Worm (Caenorhabditis elegans): ENCODE data around the gene msp-33.

DNA sequence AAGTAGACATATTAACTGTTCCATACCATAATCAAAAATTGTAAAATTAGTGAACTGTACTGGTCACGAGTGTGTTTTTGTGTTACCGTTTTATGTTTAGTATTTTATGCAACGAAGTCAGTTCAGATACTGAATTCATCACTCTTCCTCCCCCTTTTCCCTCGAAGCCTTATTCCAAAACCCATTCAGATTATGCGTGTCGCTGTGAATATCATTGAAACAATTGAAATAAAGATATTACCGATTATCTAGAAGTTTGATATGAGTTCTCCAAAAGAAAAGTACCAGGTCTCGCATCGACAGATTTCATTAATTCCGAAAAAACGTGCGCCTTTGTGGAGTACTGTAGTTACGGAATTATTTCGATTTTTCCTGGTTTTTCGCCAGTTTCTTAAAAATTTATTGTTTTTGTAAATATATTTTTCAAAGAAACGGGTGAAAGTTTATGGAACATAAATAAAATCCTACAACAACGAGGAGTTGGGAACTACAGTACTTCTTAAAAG, 33.5 kb downstream of the msp-33 start:
- TF ChIP-seq jun-1 (tag; optimal IDR thresholded peaks at IDR 0.05) (no peak), unc-130 (tag; optimal IDR thresholded peaks at IDR 0.05) (no peak), blmp-1 (tag; optimal IDR thresholded peaks at IDR 0.05) (peak; percentile 0), nhr-85 (tag) (no peak), lin-14 (GFP tag; optimal IDR thresholded peaks at IDR 0.05) (no peak), lsy-2 (tag; optimal IDR thresholded peaks at IDR 0.05) (no peak), efl-1 (optimal IDR thresholded peaks at IDR 0.05) (no peak), efl-1 (GFP tag; optimal IDR thresholded peaks at IDR 0.05 in 1 of 2) (peak in 1 of 2 experiments; percentile 85), ztf-11 (tag; optimal IDR thresholded peaks at IDR 0.05) (no peak), nhr-11 (tag; optimal IDR thresholded peaks at IDR 0.05) (no peak), snpc-4 (tag; optimal IDR thresholded peaks at IDR 0.05) (no peak), dpl-1 (GFP tag; optimal IDR thresholded peaks at IDR 0.05) (no peak), egl-13 (tag; optimal IDR thresholded peaks at IDR 0.05) (no peak), mdl-1 (tag; optimal IDR thresholded peaks at IDR 0.05) (no peak), lin-39 (tag; optimal IDR thresholded peaks at IDR 0.05) (no peak)

All from whole organism, L1 larva.